Worm (Caenorhabditis elegans) whole organism, L3 larva: ENCODE results near the gene mtx-2.

ENCODE experiments used
- ama-1 ChIP-seq: fragments of 150-350 bp; optimal IDR thresholded peaks from 2 replicates; lab custom pipeline; 2018
- elt-2 ChIP-seq: sonication (generic microtip); optimal IDR thresholded peaks from 2 replicates; lab custom pipeline; 2016; ENCODE audit warnings: missing genetic modification reagents, mild to moderate bottlenecking, missing genetic modification characterization, missing compliant biosample characterization
- nhr-25 ChIP-seq: sonication (generic microtip); optimal IDR thresholded peaks from 2 replicates; lab custom pipeline; 2017; ENCODE audit warnings: missing biosample characterization, missing genetic modification characterization
- nhr-77 ChIP-seq: fragments of 150-350 bp; optimal IDR thresholded peaks from 2 replicates; lab custom pipeline; 2014; ENCODE audit warnings: missing biosample characterization, missing genetic modification characterization
- pha-4 ChIP-seq: fragments of 150-350 bp; optimal IDR thresholded peaks from 2 replicates; lab custom pipeline; 2014; ENCODE audit warnings: missing biosample characterization, missing genetic modification reagents, missing genetic modification characterization
- pqm-1 ChIP-seq: fragments of 150-350 bp; optimal IDR thresholded peaks from 2 replicates; lab custom pipeline; 2017; ENCODE audit warnings: missing biosample characterization, missing genetic modification characterization, inconsistent platforms
- skn-1 ChIP-seq: fragments of 150-350 bp; optimal IDR thresholded peaks from 2 replicates; lab custom pipeline; 2014; ENCODE audit warnings: missing biosample characterization, missing genetic modification characterization
- unc-62 ChIP-seq: fragments of 150-350 bp; sonication (generic microtip); optimal IDR thresholded peaks from 4 replicates; lab custom pipeline; 2014; ENCODE audit warnings: missing biosample characterization, missing genetic modification reagents, missing genetic modification characterization

ce11 chrIII:7716550-7716949 is 46.9 kb downstream of the mtx-2 start:
- TF ChIP-seq elt-2 (tag; lab: Kevin White, UChicago) (no peak), pqm-1 (no peak), nhr-77 (tag; lab: Kevin White, UChicago) (no peak), skn-1 (tag; lab: Kevin White, UChicago) (no peak), pha-4 (tag; lab: Kevin White, UChicago) (no peak), ama-1 (no peak), unc-62 (GFP tag; lab: Kevin White, UChicago) (no peak), nhr-25 (tag; lab: Kevin White, UChicago) (no peak)
